Fruit fly (Drosophila melanogaster) whole organism, embryonic: ENCODE data around the gene CG10019.

ENCODE experiments used
- CG10565 ChIP-seq: fragments of 200-800 bp; sonication (Bioruptor generic); optimal IDR thresholded peaks from 3 replicates; lab custom pipeline; 2016; ENCODE audit warnings: missing biosample characterization, mild to moderate bottlenecking, missing genetic modification characterization
- CG11398 ChIP-seq: fragments of 200-800 bp; sonication (Bioruptor generic); optimal IDR thresholded peaks from 2 replicates; lab custom pipeline; 2016; ENCODE audit warnings: missing biosample characterization, missing genetic modification characterization
- CG13775 ChIP-seq: fragments of 200-800 bp; sonication (Bioruptor generic); optimal IDR thresholded peaks from 3 replicates; lab custom pipeline; 2017; ENCODE audit warnings: missing biosample characterization, mild to moderate bottlenecking, missing genetic modification characterization
- CG14441 ChIP-seq: fragments of 200-800 bp; sonication (Bioruptor generic); IDR thresholded peaks from 2 replicates; pipeline ENCODE4 v1.3.6; 2022; ENCODE audit warnings: missing biosample characterization, missing genetic modification characterization
- CG15601 ChIP-seq: fragments of 200-800 bp; sonication (Bioruptor generic); optimal IDR thresholded peaks from 3 replicates; lab custom pipeline; 2019; ENCODE audit warnings: missing biosample characterization, mild to moderate bottlenecking, missing genetic modification characterization, moderate library complexity
- CG16813 ChIP-seq: fragments of 200-800 bp; sonication (Bioruptor generic); IDR thresholded peaks from 3 replicates; pipeline ENCODE4 v1.3.6; 2022; ENCODE audit warnings: missing biosample characterization, missing genetic modification characterization; ENCODE audit not compliant: partially characterized antibody
- CG17186 ChIP-seq: fragments of 200-800 bp; sonication (Bioruptor generic); optimal IDR thresholded peaks from 3 replicates; lab custom pipeline; 2017; ENCODE audit warnings: missing biosample characterization, missing genetic modification reagents, missing genetic modification characterization
- CG17568 ChIP-seq: fragments of 200-800 bp; sonication (Bioruptor generic); optimal IDR thresholded peaks from 2 replicates; lab custom pipeline; 2018; ENCODE audit warnings: missing biosample characterization, mild to moderate bottlenecking, missing genetic modification characterization, moderate library complexity
- CG2129 ChIP-seq: fragments of 200-800 bp; sonication (Bioruptor generic); IDR thresholded peaks from 2 replicates; pipeline ENCODE4 v1.3.6; 2022; ENCODE audit warnings: missing biosample characterization, missing genetic modification characterization; ENCODE audit not compliant: partially characterized antibody
- CG31365 ChIP-seq: fragments of 200-800 bp; sonication (Bioruptor generic); optimal IDR thresholded peaks from 2 replicates; lab custom pipeline; 2018; ENCODE audit warnings: missing biosample characterization, mild to moderate bottlenecking, missing genetic modification characterization
- CG33213 ChIP-seq: fragments of 200-800 bp; sonication (Bioruptor generic); optimal IDR thresholded peaks from 3 replicates; lab custom pipeline; 2016; ENCODE audit warnings: missing biosample characterization, missing genetic modification characterization
- CG34376 ChIP-seq: fragments of 200-800 bp; sonication (Bioruptor generic); optimal IDR thresholded peaks from 2 replicates; lab custom pipeline; 2018; ENCODE audit warnings: missing biosample characterization, mild to moderate bottlenecking, missing genetic modification characterization
- CG4730 ChIP-seq: fragments of 200-800 bp; sonication (Bioruptor generic); IDR thresholded peaks from 2 replicates; pipeline ENCODE4 v1.3.6; 2022; ENCODE audit warnings: missing biosample characterization, missing genetic modification characterization
- CG5953 ChIP-seq: fragments of 200-800 bp; sonication (Bioruptor generic); IDR thresholded peaks from 2 replicates; pipeline ENCODE4 v1.3.6; 2022; ENCODE audit warnings: missing biosample characterization, missing genetic modification characterization
- CG6813 ChIP-seq: fragments of 200-800 bp; sonication (Bioruptor generic); optimal IDR thresholded peaks from 2 replicates; lab custom pipeline; 2017; ENCODE audit warnings: missing biosample characterization, missing genetic modification characterization, mild to moderate bottlenecking, moderate library complexity, missing genetic modification reagents
- CG8089 ChIP-seq: fragments of 200-800 bp; sonication (Bioruptor generic); optimal IDR thresholded peaks from 3 replicates; lab custom pipeline; 2016; ENCODE audit warnings: missing biosample characterization, missing genetic modification characterization
- CG8924 ChIP-seq: fragments of 200-800 bp; optimal IDR thresholded peaks from 3 replicates; lab custom pipeline; 2019; ENCODE audit warnings: missing biosample characterization, mild to moderate bottlenecking, missing genetic modification characterization, moderate library complexity
- Chrac-16 ChIP-seq: fragments of 200-800 bp; sonication (Bioruptor generic); optimal IDR thresholded peaks from 3 replicates; lab custom pipeline; 2016; ENCODE audit warnings: missing biosample characterization, missing genetic modification characterization
- D19B ChIP-seq: fragments of 200-800 bp; sonication (Bioruptor generic); optimal IDR thresholded peaks from 2 replicates; lab custom pipeline; 2017; ENCODE audit warnings: missing biosample characterization, mild to moderate bottlenecking, missing genetic modification characterization
- Dip2 ChIP-seq: fragments of 200-800 bp; sonication (Bioruptor generic); IDR thresholded peaks from 2 replicates; pipeline ENCODE4 v1.3.6; 2022; ENCODE audit warnings: missing biosample characterization, missing genetic modification characterization
- Elba2 ChIP-seq: fragments of 200-800 bp; sonication (Bioruptor generic); optimal IDR thresholded peaks from 3 replicates; lab custom pipeline; 2016; ENCODE audit warnings: missing biosample characterization, missing genetic modification characterization
- Gsc ChIP-seq: fragments of 200-800 bp; sonication (Bioruptor generic); IDR thresholded peaks from 2 replicates; pipeline ENCODE4 v1.3.6; 2022; ENCODE audit warnings: missing biosample characterization, missing genetic modification characterization
- Hr39 ChIP-seq: fragments of >200 bp; optimal IDR thresholded peaks from 2 replicates; lab custom pipeline; 2017
- Med ChIP-seq: fragments of 200-800 bp; sonication (Bioruptor generic); peaks from one replicate; lab custom pipeline; 2016; ENCODE audit warnings: missing biosample characterization, missing genetic modification characterization, mild to moderate bottlenecking, inconsistent platforms, moderate library complexity
- NK7.1 ChIP-seq: fragments of 200-800 bp; sonication (Bioruptor generic); optimal IDR thresholded peaks from 3 replicates; lab custom pipeline; 2016; ENCODE audit warnings: missing biosample characterization, missing genetic modification characterization
- NfI ChIP-seq: fragments of 200-800 bp; sonication (Bioruptor generic); optimal IDR thresholded peaks from 3 replicates; lab custom pipeline; 2018; ENCODE audit warnings: missing biosample characterization, mild to moderate bottlenecking, missing genetic modification characterization, moderate library complexity
- abd-A ChIP-seq: fragments of 200-800 bp; sonication (Bioruptor generic); optimal IDR thresholded peaks from 3 replicates; lab custom pipeline; 2019; ENCODE audit warnings: missing biosample characterization, mild to moderate bottlenecking, missing genetic modification characterization, moderate library complexity
- ara ChIP-seq: fragments of 200-800 bp; sonication (Bioruptor generic); IDR thresholded peaks from 2 replicates; pipeline ENCODE4 v1.3.6; 2022; ENCODE audit warnings: missing biosample characterization, missing genetic modification characterization
- ash1 ChIP-seq: fragments of 200-800 bp; sonication (Bioruptor generic); optimal IDR thresholded peaks from 2 replicates; lab custom pipeline; 2018; ENCODE audit warnings: missing biosample characterization, mild to moderate bottlenecking, missing genetic modification characterization
- btn ChIP-seq: fragments of 200-800 bp; sonication (Bioruptor generic); optimal IDR thresholded peaks from 2 replicates; lab custom pipeline; 2016; ENCODE audit warnings: missing biosample characterization, missing genetic modification characterization
- chm ChIP-seq: fragments of 200-800 bp; sonication (Bioruptor generic); IDR thresholded peaks from 2 replicates; pipeline ENCODE4 v1.3.6; 2022; ENCODE audit warnings: missing biosample characterization, missing genetic modification characterization
- dmrt11E ChIP-seq: fragments of 200-800 bp; sonication (Bioruptor generic); optimal IDR thresholded peaks from 3 replicates; lab custom pipeline; 2018; ENCODE audit warnings: missing biosample characterization, mild to moderate bottlenecking, missing genetic modification characterization, moderate library complexity
- eyg ChIP-seq: fragments of 200-800 bp; sonication (Bioruptor generic); optimal IDR thresholded peaks from 3 replicates; lab custom pipeline; 2016; ENCODE audit warnings: missing biosample characterization, missing genetic modification characterization
- fd3F ChIP-seq: fragments of 200-800 bp; sonication (Bioruptor generic); optimal IDR thresholded peaks from 2 replicates; lab custom pipeline; 2018; ENCODE audit warnings: missing biosample characterization, mild to moderate bottlenecking, missing genetic modification characterization, moderate library complexity
- fd96Cb ChIP-seq: fragments of 200-800 bp; sonication (Bioruptor generic); optimal IDR thresholded peaks from 2 replicates; lab custom pipeline; 2018; ENCODE audit warnings: missing biosample characterization, mild to moderate bottlenecking, missing genetic modification characterization, moderate library complexity
- grn ChIP-seq: fragments of 200-800 bp; sonication (Bioruptor generic); optimal IDR thresholded peaks from 3 replicates; lab custom pipeline; 2017; ENCODE audit warnings: missing biosample characterization, missing genetic modification characterization
- gsb ChIP-seq: fragments of 200-800 bp; sonication (Bioruptor generic); IDR thresholded peaks from 2 replicates; pipeline ENCODE4 v1.3.6; 2022; ENCODE audit warnings: missing biosample characterization, missing genetic modification characterization
- gsb-n ChIP-seq: fragments of 200-800 bp; sonication (Bioruptor generic); optimal IDR thresholded peaks from 3 replicates; lab custom pipeline; 2018; ENCODE audit warnings: missing biosample characterization, mild to moderate bottlenecking, missing genetic modification characterization
- jigr1 ChIP-seq: fragments of 200-800 bp; sonication (Bioruptor generic); IDR thresholded peaks from 3 replicates; pipeline ENCODE4 v1.3.6; 2022; ENCODE audit warnings: missing biosample characterization, missing genetic modification characterization
- nau ChIP-seq: fragments of 200-800 bp; sonication (Bioruptor generic); optimal IDR thresholded peaks from 3 replicates; lab custom pipeline; 2017; ENCODE audit warnings: missing biosample characterization, mild to moderate bottlenecking, missing genetic modification characterization, missing genetic modification reagents
- odd ChIP-seq: fragments of 200-800 bp; sonication (Bioruptor generic); optimal IDR thresholded peaks from 2 replicates; lab custom pipeline; 2017; ENCODE audit warnings: missing biosample characterization, mild to moderate bottlenecking, missing genetic modification characterization
- otp ChIP-seq: fragments of 200-800 bp; sonication (Bioruptor generic); IDR thresholded peaks from 3 replicates; pipeline ENCODE4, ENCODE4 v1.3.6; 2022; ENCODE audit warnings: missing biosample characterization, missing genetic modification characterization
- row ChIP-seq: fragments of 200-800 bp; sonication (Bioruptor generic); IDR thresholded peaks from 3 replicates; pipeline ENCODE4 v1.3.6; 2022; ENCODE audit warnings: missing biosample characterization, missing genetic modification characterization
- run ChIP-seq: fragments of 200-800 bp; sonication (Bioruptor generic); optimal IDR thresholded peaks from 3 replicates; lab custom pipeline; 2018; ENCODE audit warnings: missing biosample characterization, mild to moderate bottlenecking, missing genetic modification characterization
- sd ChIP-seq: fragments of 200-800 bp; sonication (Bioruptor generic); optimal IDR thresholded peaks from 3 replicates; lab custom pipeline; 2018; ENCODE audit warnings: missing biosample characterization, mild to moderate bottlenecking, missing genetic modification characterization, moderate library complexity
- sens-2 ChIP-seq: fragments of 200-800 bp; sonication (Bioruptor generic); IDR thresholded peaks from 2 replicates; pipeline ENCODE4 v1.3.6; 2022; ENCODE audit warnings: missing biosample characterization, missing genetic modification characterization
- slp2 ChIP-seq: fragments of 200-800 bp; sonication (Bioruptor generic); optimal IDR thresholded peaks from 2 replicates; lab custom pipeline; 2016; ENCODE audit warnings: missing biosample characterization, missing genetic modification characterization
- tna ChIP-seq: fragments of 200-800 bp; sonication (Bioruptor generic); IDR thresholded peaks from 2 replicates; pipeline ENCODE4 v1.3.6; 2022; ENCODE audit warnings: missing biosample characterization, missing genetic modification characterization; ENCODE audit not compliant: partially characterized antibody
- toy ChIP-seq: fragments of 200-800 bp; sonication (Bioruptor generic); IDR thresholded peaks from 2 replicates; pipeline ENCODE4 v1.3.6; 2022; ENCODE audit warnings: missing biosample characterization, missing genetic modification characterization
- unpg ChIP-seq: fragments of 200-800 bp; sonication (Bioruptor generic); optimal IDR thresholded peaks from 3 replicates; lab custom pipeline; 2018; ENCODE audit warnings: missing biosample characterization, mild to moderate bottlenecking, missing genetic modification characterization, moderate library complexity
- wdn ChIP-seq: fragments of 200-800 bp; sonication (Bioruptor generic); IDR thresholded peaks from 2 replicates; pipeline ENCODE4 v1.3.6; 2022; ENCODE audit warnings: missing biosample characterization, missing genetic modification characterization
- yki ChIP-seq: fragments of >200 bp; optimal IDR thresholded peaks from 3 replicates; lab custom pipeline; 2018

The CG10019 gene

DNA sequence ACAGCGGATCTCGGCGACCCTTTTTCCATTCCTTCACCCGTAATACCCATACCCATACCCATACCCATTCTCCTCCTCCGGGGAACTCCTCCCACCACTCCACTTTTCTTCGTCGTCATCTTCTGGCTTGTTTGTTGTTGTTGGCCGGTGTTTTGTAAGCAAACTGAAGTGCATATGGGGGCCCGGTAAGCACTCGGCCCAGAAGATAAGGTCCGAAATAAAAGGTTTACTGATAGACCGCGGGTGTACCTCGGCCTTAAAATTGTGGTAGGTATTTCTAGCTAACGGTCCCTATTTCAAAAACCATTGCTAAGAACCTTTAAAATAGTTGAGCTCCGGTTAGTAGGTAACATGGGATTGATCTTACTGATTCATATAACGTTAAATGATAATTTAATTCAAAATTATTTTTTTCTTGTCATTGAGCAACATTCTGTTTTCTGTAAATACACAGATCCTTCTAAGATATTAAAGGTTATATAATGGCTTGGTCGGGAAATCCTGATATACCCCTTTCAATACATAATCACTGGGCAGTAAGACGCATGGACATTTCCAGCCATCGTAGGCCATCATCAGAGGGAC lies 45.6 kb downstream of the CG10019 start (continued):
- TF ChIP-seq D19B (GFP tag; lab: Kevin White, UChicago) (peak; percentile 95), Hr39 (lab: Kevin White, UChicago) (no peak), NfI (GFP tag; lab: Kevin White, UChicago) (no peak), tna (GFP tag; lab: Robert Waterston, UW) (no peak), jigr1 (GFP tag; lab: Robert Waterston, UW) (no peak), Med (GFP tag; lab: Kevin White, UChicago) (peak; percentile 46), CG14441 (GFP tag; lab: Robert Waterston, UW) (no peak), CG5953 (GFP tag; lab: Robert Waterston, UW) (0 out of 2 replicates have a peak, but pooled peaks have one; percentile 19), nau (no peak), sd (tag; lab: Kevin White, UChicago) (no peak), gsb (GFP tag; lab: Robert Waterston, UW) (no peak), CG34376 (GFP tag; lab: Kevin White, UChicago) (no peak), ara (GFP tag; lab: Robert Waterston, UW) (peak; percentile 31; the same call in 1 of the 2 replicates), Dip2 (GFP tag; lab: Robert Waterston, UW) (no peak), CG10565 (no peak), CG6813 (GFP tag; lab: Kevin White, UChicago) (no peak), btn (GFP tag; lab: Kevin White, UChicago) (no peak), grn (GFP tag; lab: Kevin White, UChicago) (peak; percentile 4), chm (peak; percentile 16; the same call in 1 of the 2 replicates), CG13775 (GFP tag; lab: Kevin White, UChicago) (peak; percentile 58), otp (GFP tag; lab: Robert Waterston, UW) (no peak; the same call in 2 of the 3 replicates), sens-2 (no peak), CG8089 (GFP tag; lab: Kevin White, UChicago) (no peak), dmrt11E (tag; lab: Kevin White, UChicago) (peak; percentile 78), row (GFP tag; lab: Robert Waterston, UW) (peak; percentile 83), CG15601 (tag; lab: Kevin White, UChicago) (no peak), gsb-n (peak; percentile 12), CG17568 (GFP tag; lab: Kevin White, UChicago) (no peak), abd-A (tag; lab: Kevin White, UChicago) (no peak), yki (lab: Kevin White, UChicago) (no peak), slp2 (GFP tag; lab: Kevin White, UChicago) (peak; percentile 54), eyg (GFP tag; lab: Kevin White, UChicago) (no peak), CG16813 (GFP tag; lab: Robert Waterston, UW) (no peak), CG11398 (GFP tag; lab: Kevin White, UChicago) (no peak), Gsc (GFP tag; lab: Robert Waterston, UW) (no peak), run (tag; lab: Kevin White, UChicago) (no peak), CG8924 (peak; percentile 41), CG33213 (GFP tag; lab: Kevin White, UChicago) (peak; percentile 15), odd (GFP tag; lab: Kevin White, UChicago) (no peak), ash1 (GFP tag; lab: Kevin White, UChicago) (no peak), CG31365 (tag; lab: Kevin White, UChicago) (no peak), unpg (GFP tag; lab: Kevin White, UChicago) (no peak), CG4730 (GFP tag; lab: Robert Waterston, UW) (no peak), NK7.1 (GFP tag; lab: Kevin White, UChicago) (no peak), fd3F (GFP tag; lab: Kevin White, UChicago) (no peak), toy (GFP tag; lab: Robert Waterston, UW) (no peak), Chrac-16 (GFP tag; lab: Kevin White, UChicago) (peak; percentile 54), Elba2 (GFP tag; lab: Kevin White, UChicago) (no peak), wdn (GFP tag; lab: Robert Waterston, UW) (no peak), CG17186 (GFP tag; lab: Kevin White, UChicago) (no peak), CG2129 (no peak), fd96Cb (tag; lab: Kevin White, UChicago) (peak; percentile 58)
